Worm (Caenorhabditis elegans) whole organism, L3 larva: ENCODE measurements around the gene acp-7.

Experiments
- ZK546.5 ChIP-seq: sonication (generic microtip); optimal IDR thresholded peaks from 2 replicates; lab custom pipeline; 2017; ENCODE audit warnings: missing biosample characterization, missing genetic modification characterization
- aly-2 ChIP-seq: fragments of 150-350 bp; optimal IDR thresholded peaks from 2 replicates; lab custom pipeline; 2014; ENCODE audit warnings: missing biosample characterization, missing genetic modification characterization
- ceh-16 ChIP-seq: sonication (generic microtip); optimal IDR thresholded peaks from 2 replicates; lab custom pipeline; 2017; ENCODE audit warnings: missing biosample characterization, missing genetic modification characterization
- ceh-28 ChIP-seq: fragments of 150-350 bp; optimal IDR thresholded peaks from 2 replicates; lab custom pipeline; 2014; ENCODE audit warnings: missing biosample characterization, missing genetic modification reagents, missing genetic modification characterization
- ceh-82 ChIP-seq: fragments of 150-350 bp; optimal IDR thresholded peaks from 2 replicates; lab custom pipeline; 2014; ENCODE audit warnings: missing biosample characterization, missing genetic modification characterization
- ceh-9 ChIP-seq: sonication (generic microtip); optimal IDR thresholded peaks from 2 replicates; lab custom pipeline; 2018; ENCODE audit warnings: missing biosample characterization, missing genetic modification characterization
- daf-12 ChIP-seq: fragments of 150-350 bp; optimal IDR thresholded peaks from 2 replicates; lab custom pipeline; 2014; ENCODE audit warnings: missing biosample characterization, missing genetic modification reagents, missing genetic modification characterization
- egl-27 ChIP-seq: sonication (generic microtip); optimal IDR thresholded peaks from 4 replicates; lab custom pipeline; 2017; ENCODE audit warnings: missing biosample characterization, missing genetic modification reagents, missing genetic modification characterization
- egl-5 ChIP-seq: fragments of 150-350 bp; optimal IDR thresholded peaks from 2 replicates; lab custom pipeline; 2017; ENCODE audit warnings: missing biosample characterization, missing genetic modification reagents, missing genetic modification characterization, inconsistent platforms
- elt-2 ChIP-seq: sonication (generic microtip); optimal IDR thresholded peaks from 2 replicates; lab custom pipeline; 2016; ENCODE audit warnings: missing genetic modification reagents, mild to moderate bottlenecking, missing genetic modification characterization, missing compliant biosample characterization
- elt-3 ChIP-seq, 3 experiments: fragments of 150-350 bp in 1 of 3; sonication (generic microtip) in 2 of 3; optimal IDR thresholded peaks; 2 replicates in 2 of 3; 4 replicates in 1 of 3; lab custom pipeline; 2014 to 2017; ENCODE audit warnings: missing biosample characterization in 3 of 3, missing genetic modification characterization in 3 of 3
- eor-1 ChIP-seq, 2 experiments: fragments of 150-350 bp; optimal IDR thresholded peaks; 2 replicates each; lab custom pipeline; 2014 to 2018; ENCODE audit warnings: missing biosample characterization in 2 of 2, missing genetic modification characterization in 2 of 2
- fkh-10 ChIP-seq: sonication (generic microtip); optimal IDR thresholded peaks from 2 replicates; lab custom pipeline; 2017; ENCODE audit warnings: missing biosample characterization, missing genetic modification reagents, missing genetic modification characterization
- fos-1 ChIP-seq: fragments of 150-350 bp; optimal IDR thresholded peaks from 2 replicates; lab custom pipeline; 2014; ENCODE audit warnings: missing biosample characterization, missing genetic modification characterization
- jun-1 ChIP-seq: fragments of 150-350 bp; optimal IDR thresholded peaks from 2 replicates; lab custom pipeline; 2014; ENCODE audit warnings: missing biosample characterization, missing genetic modification reagents, missing genetic modification characterization
- lin-15B ChIP-seq: fragments of 150-350 bp; optimal IDR thresholded peaks from 2 replicates; lab custom pipeline; 2014; ENCODE audit warnings: missing biosample characterization, missing genetic modification characterization
- lin-39 ChIP-seq: fragments of 150-350 bp; optimal IDR thresholded peaks from 2 replicates; lab custom pipeline; 2018; ENCODE audit warnings: missing biosample characterization, missing genetic modification reagents, missing genetic modification characterization
- lsy-12 ChIP-seq: sonication (generic microtip); optimal IDR thresholded peaks from 2 replicates; lab custom pipeline; 2016; ENCODE audit warnings: mild to moderate bottlenecking, missing genetic modification characterization, missing compliant biosample characterization
- mdl-1 ChIP-seq: fragments of 150-350 bp; optimal IDR thresholded peaks from 2 replicates; lab custom pipeline; 2014; ENCODE audit warnings: missing biosample characterization, missing genetic modification characterization
- nfya-1 ChIP-seq: sonication (generic microtip); optimal IDR thresholded peaks from 2 replicates; lab custom pipeline; 2017; ENCODE audit warnings: missing genetic modification characterization, mild to moderate bottlenecking, missing compliant biosample characterization, antibody characterized with exemption, moderate library complexity; ENCODE audit not compliant: insufficient read depth
- nhr-11 ChIP-seq: fragments of 150-350 bp; optimal IDR thresholded peaks from 2 replicates; lab custom pipeline; 2014; ENCODE audit warnings: missing biosample characterization, missing genetic modification characterization
- nhr-12 ChIP-seq: fragments of 150-350 bp; optimal IDR thresholded peaks from 2 replicates; lab custom pipeline; 2014; ENCODE audit warnings: missing biosample characterization, missing genetic modification characterization
- nhr-23 ChIP-seq: fragments of 150-350 bp; optimal IDR thresholded peaks from 2 replicates; lab custom pipeline; 2014; ENCODE audit warnings: missing biosample characterization, missing genetic modification reagents, missing genetic modification characterization
- nhr-237 ChIP-seq: fragments of 150-350 bp; optimal IDR thresholded peaks from 2 replicates; lab custom pipeline; 2014; ENCODE audit warnings: missing biosample characterization, missing genetic modification characterization
- nhr-28 ChIP-seq: fragments of 150-350 bp; optimal IDR thresholded peaks from 2 replicates; lab custom pipeline; 2014; ENCODE audit warnings: missing biosample characterization, missing genetic modification characterization
- nhr-43 ChIP-seq: sonication (generic microtip); optimal IDR thresholded peaks from 2 replicates; lab custom pipeline; 2016; ENCODE audit warnings: mild to moderate bottlenecking, missing genetic modification characterization, missing compliant biosample characterization; ENCODE audit not compliant: poor library complexity, severe bottlenecking
- nhr-67 ChIP-seq: fragments of 150-350 bp; optimal IDR thresholded peaks from 2 replicates; lab custom pipeline; 2014; ENCODE audit warnings: missing biosample characterization, missing genetic modification characterization
- pha-4 ChIP-seq: fragments of 150-350 bp; optimal IDR thresholded peaks from 2 replicates; lab custom pipeline; 2014; ENCODE audit warnings: missing biosample characterization, missing genetic modification reagents, missing genetic modification characterization
- sea-2 ChIP-seq: fragments of 150-350 bp; sonication (generic microtip); optimal IDR thresholded peaks from 4 replicates; lab custom pipeline; 2014; ENCODE audit warnings: missing biosample characterization, missing genetic modification reagents, missing genetic modification characterization
- skn-1 ChIP-seq: fragments of 150-350 bp; optimal IDR thresholded peaks from 2 replicates; lab custom pipeline; 2014; ENCODE audit warnings: missing biosample characterization, missing genetic modification characterization
- tbx-2 ChIP-seq: sonication (generic microtip); optimal IDR thresholded peaks from 2 replicates; lab custom pipeline; 2016; ENCODE audit warnings: mild to moderate bottlenecking, missing genetic modification characterization, missing compliant biosample characterization
- unc-39 ChIP-seq: sonication (generic microtip); optimal IDR thresholded peaks from 4 replicates; lab custom pipeline; 2017; ENCODE audit warnings: missing biosample characterization, missing genetic modification characterization
- zag-1 ChIP-seq: fragments of 150-350 bp; optimal IDR thresholded peaks from 2 replicates; lab custom pipeline; 2014; ENCODE audit warnings: missing biosample characterization, missing genetic modification characterization
- ztf-11 ChIP-seq: fragments of 150-350 bp; optimal IDR thresholded peaks from 2 replicates; lab custom pipeline; 2014; ENCODE audit warnings: missing biosample characterization, missing genetic modification characterization

acp-7 gene

ce11 chrIV:6427223-6427622 lies 4.3 kb downstream of the acp-7 start:
- TF ChIP-seq skn-1 (tag; lab: Kevin White, UChicago), result no peak
- no peak for TF ChIP-seq ceh-9 (tag; lab: Kevin White, UChicago)
- no peak for TF ChIP-seq nfya-1 (tag; lab: Kevin White, UChicago)
- no peak for TF ChIP-seq daf-12
- no peak for TF ChIP-seq eor-1 (tag; optimal IDR thresholded peaks at IDR 0.05; lab: Kevin White, UChicago)
- no peak for TF ChIP-seq fkh-10 (GFP tag; lab: Kevin White, UChicago)
- TF ChIP-seq nhr-43 (tag; lab: Kevin White, UChicago), result no peak

ce11 chrIV:6426089-6426715 lies 5.3 kb downstream of the acp-7 start, which contains the start of gene acp-6:
acp-6 (minus strand) TSS chrIV:6426139.
- TF ChIP-seq nhr-23 (tag; lab: Kevin White, UChicago) (peak; percentile 32), ztf-11 (tag; lab: Kevin White, UChicago) (no peak), elt-3 (tag; optimal IDR thresholded peaks at IDR 0.05; lab: Kevin White, UChicago) (peak in 1 of 3 experiments; percentile 63)

ce11 chrIV:6421183-6421635 lies 10.3 kb downstream of the acp-7 start, which contains the start of gene puf-11:
puf-11 (plus strand) TSS chrIV:6421585.
- TF ChIP-seq fos-1 (no peak), jun-1 (tag; lab: Kevin White, UChicago) (no peak), mdl-1 (tag; lab: Kevin White, UChicago) (no peak), zag-1 (tag; lab: Kevin White, UChicago) (no peak), egl-5 (no peak), ceh-82 (no peak), nhr-12 (no peak), fkh-10 (GFP tag; lab: Kevin White, UChicago) (no peak), ZK546.5 (tag; lab: Kevin White, UChicago) (no peak), nhr-237 (no peak), ceh-28 (tag; lab: Kevin White, UChicago) (no peak), ceh-16 (tag; lab: Kevin White, UChicago) (no peak)
- TF ChIP-seq, all 47 proteins: peak for 0

- TF ChIP-seq nhr-237 (no peak), elt-3 (tag; optimal IDR thresholded peaks at IDR 0.05; lab: Kevin White, UChicago) (no peak), fos-1 (no peak), ZK546.5 (tag; lab: Kevin White, UChicago) (no peak), nhr-11 (tag; lab: Kevin White, UChicago) (no peak), nfya-1 (tag; lab: Kevin White, UChicago) (no peak), nhr-23 (tag; lab: Kevin White, UChicago) (no peak), nhr-28 (tag; lab: Kevin White, UChicago) (no peak), lin-39 (tag; lab: Kevin White, UChicago) (no peak), elt-2 (tag; lab: Kevin White, UChicago) (no peak), sea-2 (GFP tag; lab: Kevin White, UChicago) (no peak), egl-27 (tag; lab: Kevin White, UChicago) (no peak), zag-1 (tag; lab: Kevin White, UChicago) (no peak)
Measured at ce11 chrIV:6419031-6419582, 12.4 kb downstream of the acp-7 start, which contains the start of the genes Y73B6BL.23 and htp-2. Y73B6BL.23 (minus strand) TSS chrIV:6419081. htp-2 (plus strand) TSS chrIV:6419522.

- TF ChIP-seq unc-39 (tag; lab: Kevin White, UChicago) (no peak), lsy-12 (tag; lab: Kevin White, UChicago) (no peak), ZK546.5 (tag; lab: Kevin White, UChicago) (no peak), ceh-82 (no peak), daf-12 (no peak), egl-5 (no peak), aly-2 (tag; lab: Kevin White, UChicago) (no peak), nhr-11 (tag; lab: Kevin White, UChicago) (no peak), nhr-28 (tag; lab: Kevin White, UChicago) (no peak), nhr-12 (no peak), zag-1 (tag; lab: Kevin White, UChicago) (no peak), lin-15B (tag; lab: Kevin White, UChicago) (no peak), pha-4 (no peak), tbx-2 (tag; lab: Kevin White, UChicago) (no peak), nfya-1 (tag; lab: Kevin White, UChicago) (no peak), eor-1 (tag; optimal IDR thresholded peaks at IDR 0.05; lab: Kevin White, UChicago) (no peak), nhr-67 (tag; lab: Kevin White, UChicago) (no peak), skn-1 (tag; lab: Kevin White, UChicago) (no peak)
Measured at ce11 chrIV:6417612-6418011, 13.9 kb downstream of the acp-7 start.
